Worm (Caenorhabditis elegans) whole organism, L4/young adult: ENCODE results near the gene C54H2.4.

Experiments
- W03F9.2 ChIP-seq: fragments of 150-350 bp; optimal IDR thresholded peaks from 2 replicates; lab custom pipeline; 2014; ENCODE audit warnings: missing biosample characterization, missing genetic modification characterization
- dao-5 ChIP-seq: sonication (generic microtip); optimal IDR thresholded peaks from 2 replicates; lab custom pipeline; 2016; ENCODE audit warnings: missing genotype, missing genetic modification characterization, moderate library complexity, missing compliant biosample characterization
- him-1 ChIP-seq: sonication (generic microtip); optimal IDR thresholded peaks from 2 replicates; lab custom pipeline; 2016; ENCODE audit warnings: missing genotype, missing genetic modification reagents, missing genetic modification characterization, missing compliant biosample characterization

ce11 chrX:5746665-5747064 is 23.9 kb downstream of the C54H2.4 start:
- TF ChIP-seq dao-5: no peak
- no peak for TF ChIP-seq W03F9.2
- no peak for TF ChIP-seq him-1 (tag; lab: Kevin White, UChicago)
